Worm (Caenorhabditis elegans) whole organism, young adult: ENCODE results near the gene sql-1.

Source experiments
- B0336.3 ChIP-seq: fragments of 200-800 bp; sonication (Bioruptor generic); IDR thresholded peaks from 2 replicates; pipeline ENCODE4 v1.3.6; 2022; ENCODE audit warnings: missing genetic modification characterization, missing compliant biosample characterization
- C17E4.6 ChIP-seq: fragments of 200-800 bp; sonication (Bioruptor generic); IDR thresholded peaks from 2 replicates; pipeline ENCODE4 v1.3.6; 2022; ENCODE audit warnings: missing genetic modification reagents, missing genetic modification characterization, missing compliant biosample characterization
- ama-1 ChIP-seq, 3 experiments: fragments of 150-350 bp in 1 of 3; sonication (generic microtip) in 2 of 3; optimal IDR thresholded peaks; 2 replicates each; lab custom pipeline; 2014 to 2018; ENCODE audit warnings: missing biosample characterization in 2 of 3, missing genetic modification characterization in 2 of 3, missing genetic modification reagents in 2 of 3
- bed-2 ChIP-seq: fragments of 200-800 bp; sonication (Bioruptor generic); IDR thresholded peaks from 2 replicates; pipeline ENCODE4 v1.3.6; 2022; ENCODE audit warnings: missing genetic modification reagents, missing genetic modification characterization, missing compliant biosample characterization
- ekl-4 ChIP-seq: fragments of 200-800 bp; sonication (Bioruptor generic); IDR thresholded peaks from 2 replicates; pipeline ENCODE4 v1.3.6; 2022; ENCODE audit warnings: missing genetic modification reagents, missing genetic modification characterization, missing compliant biosample characterization
- ets-4 ChIP-seq: fragments of 200-800 bp; sonication (Bioruptor generic); optimal IDR thresholded peaks from 2 replicates; lab custom pipeline; 2018; ENCODE audit warnings: mild to moderate bottlenecking, missing genetic modification characterization, missing compliant biosample characterization
- nfya-1 ChIP-seq: sonication (generic microtip); optimal IDR thresholded peaks from 2 replicates; lab custom pipeline; 2017; ENCODE audit warnings: antibody characterized with exemption, missing compliant biosample characterization, missing genetic modification characterization, borderline replicate concordance; ENCODE audit not compliant: insufficient read depth
- rec-8 ChIP-seq, 2 experiments: sonication (generic microtip); optimal IDR thresholded peaks; 2 replicates each; lab custom pipeline; 2016; ENCODE audit warnings: mild to moderate bottlenecking in 2 of 2, missing genetic modification characterization in 2 of 2, missing genetic modification reagents in 2 of 2, missing genotype in 2 of 2, missing biosample characterization in 1 of 2, missing compliant biosample characterization in 1 of 2, moderate library complexity in 1 of 2
- sea-2 ChIP-seq: fragments of 200-800 bp; sonication (Bioruptor generic); IDR thresholded peaks from 2 replicates; pipeline ENCODE4 v1.3.6; 2022; ENCODE audit warnings: missing genetic modification characterization, missing compliant biosample characterization
- snpc-4 ChIP-seq, 5 experiments: fragments of 150-350 bp in 1 of 5; sonication (generic microtip) in 4 of 5; optimal IDR thresholded peaks; 2 replicates each; lab custom pipeline; 2014 to 2018; ENCODE audit warnings: missing genetic modification characterization in 5 of 5, missing biosample characterization in 3 of 5, antibody characterized with exemption in 2 of 5, mild to moderate bottlenecking in 2 of 5, missing compliant biosample characterization in 2 of 5, missing genotype in 2 of 5, moderate library complexity in 2 of 5, missing genetic modification reagents in 1 of 5
- unc-62 ChIP-seq: fragments of 150-350 bp; optimal IDR thresholded peaks from 2 replicates; lab custom pipeline; 2014; ENCODE audit warnings: missing biosample characterization, missing genetic modification reagents, missing genetic modification characterization

- no peak for TF ChIP-seq C17E4.6 (GFP tag; lab: Robert Waterston, UW)
- no peak for TF ChIP-seq unc-62 (GFP tag; lab: Kevin White, UChicago)
- no peak for TF ChIP-seq snpc-4 (GFP tag; optimal IDR thresholded peaks at IDR 0.05; lab: Kevin White, UChicago)
- TF ChIP-seq snpc-4 (tag; optimal IDR thresholded peaks at IDR 0.05; lab: Kevin White, UChicago): no peak
- no peak for TF ChIP-seq sea-2 (GFP tag; lab: Robert Waterston, UW)
- TF ChIP-seq ekl-4: no peak
- no peak for TF ChIP-seq rec-8 (tag; optimal IDR thresholded peaks at IDR 0.05; lab: Kevin White, UChicago)
- no peak for TF ChIP-seq ets-4 (GFP tag; lab: Kevin White, UChicago)
- no peak for TF ChIP-seq B0336.3
- TF ChIP-seq nfya-1: no peak
- TF ChIP-seq bed-2 (GFP tag; lab: Robert Waterston, UW): no peak
- TF ChIP-seq ama-1 (optimal IDR thresholded peaks at IDR 0.05; lab: Kevin White, UChicago): no peak
- no peak for TF ChIP-seq ama-1 (GFP tag; optimal IDR thresholded peaks at IDR 0.05; lab: Kevin White, UChicago)
Measured at ce11 chrIII:12469800-12470199, 29.6 kb upstream of the sql-1 start.
